Worm (Caenorhabditis elegans): ENCODE results near the gene ZK892.4.
A peak's percentile ranks its signal among the peaks of the same experiment; 100 is the strongest.

ZK892.4 gene

ce11 chrII:10025059-10025458 is 18.7 kb downstream of the ZK892.4 start:
- TF ChIP-seq pes-1 (GFP tag; IDR thresholded peaks at IDR 0.05): no peak
- no peak for TF ChIP-seq ama-1 (optimal IDR thresholded peaks at IDR 0.05)
- TF ChIP-seq hnd-1 (tag; optimal IDR thresholded peaks at IDR 0.05): no peak
- TF ChIP-seq tbx-11 (GFP tag; IDR thresholded peaks at IDR 0.05): no peak

- TF ChIP-seq pes-1 (GFP tag; IDR thresholded peaks at IDR 0.05) (no peak), ets-7 (tag; optimal IDR thresholded peaks at IDR 0.05) (no peak), tra-4 (tag; optimal IDR thresholded peaks at IDR 0.05) (no peak), ceh-13 (GFP tag; optimal IDR thresholded peaks at IDR 0.05) (no peak), tbx-11 (GFP tag; IDR thresholded peaks at IDR 0.05) (no peak), hmbx-1 (tag; optimal IDR thresholded peaks at IDR 0.05) (no peak), tbx-37 (GFP tag; conservative IDR thresholded peaks at IDR 0.05) (no peak), sea-1 (GFP tag; conservative IDR thresholded peaks at IDR 0.05) (no peak), scrt-1 (GFP tag; IDR thresholded peaks at IDR 0.05) (no peak), hmg-4 (GFP tag; optimal IDR thresholded peaks at IDR 0.05) (no peak), ceh-36 (tag; optimal IDR thresholded peaks at IDR 0.05) (no peak), F13C5.2 (tag; optimal IDR thresholded peaks at IDR 0.05) (no peak), ama-1 (optimal IDR thresholded peaks at IDR 0.05) (no peak), hnd-1 (tag; optimal IDR thresholded peaks at IDR 0.05) (no peak), B0310.2 (tag; optimal IDR thresholded peaks at IDR 0.05) (no peak), flt-1 (GFP tag; IDR thresholded peaks at IDR 0.05) (no peak)
Measured at ce11 chrII:10028195-10028594, 21.8 kb downstream of the ZK892.4 start, which contains the start of gene F52H3.6. Gene F52H3.6, minus strand, starts transcription at chrII:10028422.

ce11 chrII:10029044-10029443 is 22.7 kb downstream of the ZK892.4 start:
- no peak for TF ChIP-seq ceh-36 (tag; optimal IDR thresholded peaks at IDR 0.05)

ce11 chrII:10029890-10030289 is 23.5 kb downstream of the ZK892.4 start, which contains the start of gene ttc-36:
Gene ttc-36, plus strand, starts transcription at chrII:10030190.
- no peak for TF ChIP-seq B0310.2 (tag; optimal IDR thresholded peaks at IDR 0.05)
- no peak for TF ChIP-seq aly-1 (tag; optimal IDR thresholded peaks at IDR 0.05)
- no peak for TF ChIP-seq hmbx-1 (tag; optimal IDR thresholded peaks at IDR 0.05)
- TF ChIP-seq ama-1 (optimal IDR thresholded peaks at IDR 0.05): no peak
- no peak for TF ChIP-seq flt-1 (GFP tag; IDR thresholded peaks at IDR 0.05)
- no peak for TF ChIP-seq ceh-13 (GFP tag; optimal IDR thresholded peaks at IDR 0.05)
- no peak for TF ChIP-seq F13C5.2 (tag; optimal IDR thresholded peaks at IDR 0.05)
- no peak for TF ChIP-seq tra-4 (tag; optimal IDR thresholded peaks at IDR 0.05)

- TF ChIP-seq pes-1 (GFP tag; IDR thresholded peaks at IDR 0.05) (peak; percentile 91), sea-1 (GFP tag; conservative IDR thresholded peaks at IDR 0.05) (peak; percentile 94), F13C5.2 (tag; optimal IDR thresholded peaks at IDR 0.05) (peak; percentile 39), tbx-11 (GFP tag; IDR thresholded peaks at IDR 0.05) (peak; percentile 79), tbx-37 (GFP tag; conservative IDR thresholded peaks at IDR 0.05) (peak; percentile 85), flt-1 (GFP tag; IDR thresholded peaks at IDR 0.05) (peak; percentile 76), scrt-1 (GFP tag; IDR thresholded peaks at IDR 0.05) (peak; percentile 81)
Measured at ce11 chrII:10033163-10033871, 27.0 kb downstream of the ZK892.4 start, which contains the start of gene mtcu-2. Gene mtcu-2, minus strand, starts transcription at chrII:10033213.

- TF ChIP-seq scrt-1 (GFP tag; IDR thresholded peaks at IDR 0.05) (peak; percentile 66; the same call in 1 of the 2 replicates), tbx-37 (GFP tag; conservative IDR thresholded peaks at IDR 0.05) (peak; percentile 49; the same call in 1 of the 2 replicates), tbx-11 (GFP tag; IDR thresholded peaks at IDR 0.05) (peak; percentile 77; the same call in 1 of the 2 replicates), sea-1 (GFP tag; conservative IDR thresholded peaks at IDR 0.05) (peak; percentile 63; the same call in 1 of the 2 replicates), pes-1 (GFP tag; IDR thresholded peaks at IDR 0.05) (peak; percentile 81)
Measured at ce11 chrII:10034769-10035168, 28.4 kb downstream of the ZK892.4 start.

- TF ChIP-seq flt-1 (GFP tag; IDR thresholded peaks at IDR 0.05) (no peak), scrt-1 (GFP tag; IDR thresholded peaks at IDR 0.05) (no peak), pes-1 (GFP tag; IDR thresholded peaks at IDR 0.05) (no peak), hmbx-1 (tag; optimal IDR thresholded peaks at IDR 0.05) (no peak), ceh-36 (tag; optimal IDR thresholded peaks at IDR 0.05) (no peak), tbx-37 (GFP tag; conservative IDR thresholded peaks at IDR 0.05) (no peak), ama-1 (optimal IDR thresholded peaks at IDR 0.05) (no peak), ceh-13 (GFP tag; optimal IDR thresholded peaks at IDR 0.05) (no peak), aly-1 (tag; optimal IDR thresholded peaks at IDR 0.05) (no peak), tbx-11 (GFP tag; IDR thresholded peaks at IDR 0.05) (no peak), hmg-4 (GFP tag; optimal IDR thresholded peaks at IDR 0.05) (no peak), tra-4 (tag; optimal IDR thresholded peaks at IDR 0.05) (no peak), B0310.2 (tag; optimal IDR thresholded peaks at IDR 0.05) (no peak), ets-7 (tag; optimal IDR thresholded peaks at IDR 0.05) (no peak), sea-1 (GFP tag; conservative IDR thresholded peaks at IDR 0.05) (no peak), hnd-1 (tag; optimal IDR thresholded peaks at IDR 0.05) (no peak), F13C5.2 (tag; optimal IDR thresholded peaks at IDR 0.05) (no peak)
Measured at ce11 chrII:10035425-10035824, 29.1 kb downstream of the ZK892.4 start.

ce11 chrII:10039799-10040198 is 33.4 kb downstream of the ZK892.4 start, which contains the start of gene let-268:
Gene let-268, minus strand, starts transcription at chrII:10039980.
- no peak for TF ChIP-seq scrt-1 (GFP tag; IDR thresholded peaks at IDR 0.05)
- TF ChIP-seq ceh-36 (tag; optimal IDR thresholded peaks at IDR 0.05): no peak
- no peak for TF ChIP-seq ets-7 (tag; optimal IDR thresholded peaks at IDR 0.05)
- TF ChIP-seq hmbx-1 (tag; optimal IDR thresholded peaks at IDR 0.05): no peak
- TF ChIP-seq sea-1 (GFP tag; conservative IDR thresholded peaks at IDR 0.05): no peak
- TF ChIP-seq pes-1 (GFP tag; IDR thresholded peaks at IDR 0.05): no peak
- TF ChIP-seq hmg-4 (GFP tag; optimal IDR thresholded peaks at IDR 0.05): no peak
- TF ChIP-seq tbx-37 (GFP tag; conservative IDR thresholded peaks at IDR 0.05): no peak
- TF ChIP-seq tbx-11 (GFP tag; IDR thresholded peaks at IDR 0.05): no peak
- TF ChIP-seq ceh-13 (GFP tag; optimal IDR thresholded peaks at IDR 0.05): no peak
- TF ChIP-seq aly-1 (tag; optimal IDR thresholded peaks at IDR 0.05): no peak
- TF ChIP-seq tra-4 (tag; optimal IDR thresholded peaks at IDR 0.05): no peak

Measured in whole organism, early embryonic.